Worm (Caenorhabditis elegans) whole organism, early embryonic: ENCODE results near the gene Y32F6A.4.

Source experiments
- B0310.2 ChIP-seq: sonication (generic microtip); optimal IDR thresholded peaks from 2 replicates; lab custom pipeline; 2016; ENCODE audit warnings: mild to moderate bottlenecking, missing genetic modification characterization, missing compliant biosample characterization
- F13C5.2 ChIP-seq: sonication (generic microtip); optimal IDR thresholded peaks from 2 replicates; lab custom pipeline; 2017; ENCODE audit warnings: mild to moderate bottlenecking, missing genetic modification characterization, inconsistent platforms, missing compliant biosample characterization
- aly-1 ChIP-seq: sonication (generic microtip); optimal IDR thresholded peaks from 2 replicates; lab custom pipeline; 2016; ENCODE audit warnings: missing genetic modification characterization, missing compliant biosample characterization
- ama-1 ChIP-seq: fragments of 150-350 bp; optimal IDR thresholded peaks from 2 replicates; lab custom pipeline; 2014
- ceh-13 ChIP-seq: fragments of 200-800 bp; sonication (Bioruptor generic); optimal IDR thresholded peaks from 2 replicates; lab custom pipeline; 2018; ENCODE audit warnings: mild to moderate bottlenecking, missing genetic modification characterization, missing compliant biosample characterization
- ceh-36 ChIP-seq: sonication (generic microtip); optimal IDR thresholded peaks from 2 replicates; lab custom pipeline; 2016; ENCODE audit warnings: missing genetic modification characterization, inconsistent platforms, missing compliant biosample characterization
- ets-7 ChIP-seq: sonication (generic microtip); optimal IDR thresholded peaks from 2 replicates; lab custom pipeline; 2016; ENCODE audit warnings: missing genotype, missing genetic modification characterization, missing compliant biosample characterization
- flt-1 ChIP-seq: fragments of 200-800 bp; sonication (Bioruptor generic); IDR thresholded peaks from 2 replicates; pipeline ENCODE4 v1.3.6; 2022; ENCODE audit warnings: missing genetic modification characterization, missing compliant biosample characterization
- hmbx-1 ChIP-seq: sonication (generic microtip); optimal IDR thresholded peaks from 2 replicates; lab custom pipeline; 2016; ENCODE audit warnings: mild to moderate bottlenecking, missing genetic modification characterization, missing compliant biosample characterization
- hmg-4 ChIP-seq: fragments of 200-800 bp; sonication (Bioruptor generic); optimal IDR thresholded peaks from 2 replicates; lab custom pipeline; 2018; ENCODE audit warnings: mild to moderate bottlenecking, missing genetic modification characterization, missing compliant biosample characterization
- hnd-1 ChIP-seq: sonication (generic microtip); optimal IDR thresholded peaks from 2 replicates; lab custom pipeline; 2016; ENCODE audit warnings: missing genetic modification characterization, missing compliant biosample characterization
- pes-1 ChIP-seq: fragments of 200-800 bp; sonication (Bioruptor generic); IDR thresholded peaks from 2 replicates; pipeline ENCODE4 v1.3.6; 2022; ENCODE audit warnings: missing genetic modification reagents, missing genetic modification characterization, missing compliant biosample characterization
- scrt-1 ChIP-seq: fragments of 200-800 bp; sonication (Bioruptor generic); IDR thresholded peaks from 2 replicates; pipeline ENCODE4 v1.3.6; 2022; ENCODE audit warnings: missing genetic modification characterization, missing compliant biosample characterization
- sea-1 ChIP-seq: fragments of 200-800 bp; sonication (Bioruptor generic); conservative IDR thresholded peaks from 2 replicates; pipeline ENCODE4 v1.3.6; 2022; ENCODE audit warnings: missing genetic modification characterization, missing compliant biosample characterization
- tbx-11 ChIP-seq: fragments of 200-800 bp; sonication (Bioruptor generic); IDR thresholded peaks from 2 replicates; pipeline ENCODE4 v1.3.6; 2022; ENCODE audit warnings: missing genetic modification characterization, missing compliant biosample characterization
- tbx-37 ChIP-seq: fragments of 200-800 bp; sonication (Bioruptor generic); conservative IDR thresholded peaks from 2 replicates; pipeline ENCODE4 v1.3.6; 2022; ENCODE audit warnings: missing genetic modification reagents, missing genetic modification characterization, missing compliant biosample characterization
- tra-4 ChIP-seq: sonication (generic microtip); optimal IDR thresholded peaks from 2 replicates; lab custom pipeline; 2017; ENCODE audit warnings: missing genetic modification characterization, missing compliant biosample characterization

Gene Y32F6A.4

DNA sequence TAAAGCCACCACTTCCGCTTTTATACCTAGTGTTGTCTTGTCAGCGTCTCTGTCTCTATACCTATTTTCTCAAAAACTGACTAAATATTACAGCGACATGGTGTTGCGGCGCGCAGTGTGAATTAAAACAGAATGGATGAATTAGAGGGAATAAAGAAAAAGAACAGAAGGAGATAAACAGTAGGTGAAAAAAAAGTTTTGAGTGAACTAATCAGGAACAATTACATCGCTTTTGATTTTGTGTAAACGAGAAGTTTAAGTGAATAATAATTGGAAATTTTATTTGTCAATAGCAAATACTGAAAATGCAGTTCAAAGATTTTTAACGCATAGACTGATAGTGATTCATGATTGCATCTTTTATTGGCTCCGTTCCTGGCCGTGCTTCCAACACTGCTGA, 8.8 kb downstream of the Y32F6A.4 start, which contains the start of gene col-12:
Gene col-12, minus strand, starts transcription at position 101 of the 400 bp plus-strand sequence.
- TF ChIP-seq hnd-1 (tag; lab: Kevin White, UChicago) (no peak), tbx-37 (no peak), pes-1 (GFP tag; lab: Robert Waterston, UW) (no peak), ama-1 (lab: Kevin White, UChicago) (no peak), sea-1 (no peak)

DNA sequence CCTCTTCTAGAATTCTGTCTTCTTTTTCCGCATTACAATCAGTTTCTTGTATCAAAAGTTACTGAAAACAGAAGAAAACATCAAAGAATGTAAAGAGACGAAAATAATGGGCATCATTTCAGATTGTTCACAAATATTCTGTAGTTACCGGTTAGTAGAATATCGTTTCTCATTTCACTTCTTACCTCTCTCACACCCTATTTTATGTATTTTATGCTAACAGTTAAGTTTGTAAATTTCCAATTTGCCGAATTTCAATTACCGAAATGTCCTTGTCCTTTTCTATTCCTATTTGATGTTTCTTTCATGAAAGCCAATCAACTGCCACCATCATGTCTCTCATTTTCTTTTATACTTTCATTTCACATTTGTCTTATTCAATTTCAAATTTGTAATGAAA, 10.4 kb downstream of the Y32F6A.4 start:
- TF ChIP-seq sea-1: no peak
- no peak for TF ChIP-seq ets-7
- no peak for TF ChIP-seq hnd-1 (tag; lab: Kevin White, UChicago)
- no peak for TF ChIP-seq ceh-36 (tag; lab: Kevin White, UChicago)
- no peak for TF ChIP-seq hmg-4
- no peak for TF ChIP-seq tra-4 (tag; lab: Kevin White, UChicago)
- no peak for TF ChIP-seq ceh-13 (GFP tag; lab: Kevin White, UChicago)
- TF ChIP-seq tbx-11 (GFP tag; lab: Robert Waterston, UW): no peak
- TF ChIP-seq B0310.2 (tag; lab: Kevin White, UChicago): no peak
- no peak for TF ChIP-seq tbx-37
- TF ChIP-seq flt-1 (GFP tag; lab: Robert Waterston, UW): no peak
- TF ChIP-seq aly-1 (tag; lab: Kevin White, UChicago): no peak
- TF ChIP-seq F13C5.2 (tag; lab: Kevin White, UChicago): no peak
- TF ChIP-seq ama-1 (lab: Kevin White, UChicago): no peak
- TF ChIP-seq hmbx-1: no peak
- no peak for TF ChIP-seq pes-1 (GFP tag; lab: Robert Waterston, UW)
- TF ChIP-seq scrt-1 (GFP tag; lab: Robert Waterston, UW): no peak

DNA sequence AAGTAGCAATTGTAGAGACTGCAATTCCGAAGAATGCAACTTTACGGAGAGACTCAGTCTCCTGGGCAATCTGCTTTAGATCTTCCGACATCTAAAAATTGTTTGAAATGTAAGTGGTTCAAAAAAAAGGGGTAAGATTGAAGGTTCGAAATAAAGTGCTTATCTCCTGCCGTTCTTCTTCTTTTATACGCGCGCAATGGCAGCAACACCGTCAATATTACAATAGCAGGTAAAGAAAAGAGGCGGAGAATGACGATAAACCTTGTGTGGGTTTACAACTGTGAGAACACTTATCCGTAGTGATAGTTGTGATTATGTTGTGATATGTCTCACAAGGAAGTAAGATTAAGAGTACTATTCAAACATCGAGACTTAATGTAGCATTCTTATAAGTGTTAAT, 12.1 kb downstream of the Y32F6A.4 start, which contains the start of gene col-13:
Gene col-13, minus strand, starts transcription at position 101 of the 400 bp plus-strand sequence.
- TF ChIP-seq hnd-1 (tag; lab: Kevin White, UChicago) (no peak), ets-7 (no peak), B0310.2 (tag; lab: Kevin White, UChicago) (no peak), flt-1 (GFP tag; lab: Robert Waterston, UW) (no peak), tbx-37 (no peak)

DNA sequence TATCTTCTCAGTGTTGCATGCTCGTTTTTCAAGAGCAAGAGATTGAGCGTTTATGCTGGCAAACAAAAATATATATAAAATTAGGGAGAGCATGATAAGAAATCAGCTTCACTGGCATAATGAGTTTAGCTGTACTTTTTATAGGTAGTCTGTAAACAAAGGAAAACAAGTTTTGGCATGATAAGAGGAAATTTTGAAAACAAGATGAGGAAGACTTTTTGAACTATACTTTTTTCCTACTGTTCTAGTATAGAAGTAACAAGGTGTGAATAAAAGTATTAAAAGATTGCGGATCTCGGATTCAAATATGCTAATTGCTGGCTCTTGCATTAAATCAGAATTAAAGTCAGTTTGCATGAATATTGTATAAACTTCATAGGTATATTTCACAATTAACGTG, 14.9 kb downstream of the Y32F6A.4 start, which contains the start of gene F15H10.5:
Gene F15H10.5, minus strand, starts transcription at position 101 of the 400 bp plus-strand sequence.
- TF ChIP-seq F13C5.2 (tag; lab: Kevin White, UChicago) (no peak), tbx-11 (GFP tag; lab: Robert Waterston, UW) (no peak), pes-1 (GFP tag; lab: Robert Waterston, UW) (no peak), hmg-4 (no peak), ets-7 (no peak), sea-1 (no peak), hnd-1 (tag; lab: Kevin White, UChicago) (no peak), ceh-13 (GFP tag; lab: Kevin White, UChicago) (no peak), flt-1 (GFP tag; lab: Robert Waterston, UW) (no peak), scrt-1 (GFP tag; lab: Robert Waterston, UW) (no peak), ceh-36 (tag; lab: Kevin White, UChicago) (no peak), tra-4 (tag; lab: Kevin White, UChicago) (no peak), aly-1 (tag; lab: Kevin White, UChicago) (no peak)

DNA sequence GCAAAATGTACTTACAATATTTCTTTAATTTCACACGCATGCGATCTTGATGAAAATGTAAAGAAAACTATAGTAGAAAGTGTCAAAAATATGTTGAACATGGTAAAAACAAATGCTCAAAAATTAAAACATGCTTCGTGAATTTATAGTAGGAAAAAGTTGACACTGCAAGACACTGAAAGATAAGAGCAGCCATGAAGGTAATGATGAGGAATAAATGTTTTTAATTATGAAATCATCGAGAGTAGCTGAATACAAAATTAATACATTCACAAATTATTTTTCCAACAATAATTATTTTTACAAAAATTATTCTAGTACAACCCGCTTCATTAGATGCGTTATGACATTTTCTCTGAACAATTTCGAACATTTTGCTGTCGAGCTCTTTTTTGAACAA, 16.9 kb downstream of the Y32F6A.4 start, which contains the start of gene F15H10.10:
Gene F15H10.10, minus strand, starts transcription at position 101 of the 400 bp plus-strand sequence.
- no peak for TF ChIP-seq F13C5.2 (tag; lab: Kevin White, UChicago)
- TF ChIP-seq tbx-37: no peak
- TF ChIP-seq tra-4 (tag; lab: Kevin White, UChicago): no peak
- TF ChIP-seq ceh-36 (tag; lab: Kevin White, UChicago): no peak
- no peak for TF ChIP-seq ceh-13 (GFP tag; lab: Kevin White, UChicago)
- TF ChIP-seq hmbx-1: no peak
- TF ChIP-seq B0310.2 (tag; lab: Kevin White, UChicago): no peak
- no peak for TF ChIP-seq flt-1 (GFP tag; lab: Robert Waterston, UW)

DNA sequence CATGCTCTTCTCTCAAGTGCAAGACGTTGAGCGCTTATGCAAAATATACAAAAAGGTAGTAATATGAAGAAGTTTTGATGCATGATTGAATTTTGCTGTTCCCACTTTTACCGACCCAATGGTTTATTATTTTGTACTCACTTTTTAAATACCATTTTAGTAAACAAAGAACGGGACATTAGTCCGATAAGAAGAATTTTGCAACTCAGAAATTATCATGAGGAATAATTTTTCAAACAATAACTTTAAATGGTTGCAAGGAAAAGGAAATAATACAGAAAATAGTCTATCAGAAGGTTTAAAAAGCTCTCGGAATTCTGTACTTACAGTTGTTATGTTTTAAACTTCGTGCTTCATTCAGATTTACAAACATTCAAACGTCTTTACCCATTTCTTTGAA, 19.3 kb downstream of the Y32F6A.4 start, which contains the start of gene F15H10.9:
Gene F15H10.9, minus strand, starts transcription at position 101 of the 400 bp plus-strand sequence.
- TF ChIP-seq ama-1 (lab: Kevin White, UChicago): no peak
- TF ChIP-seq tbx-11 (GFP tag; lab: Robert Waterston, UW): no peak
- no peak for TF ChIP-seq scrt-1 (GFP tag; lab: Robert Waterston, UW)
- no peak for TF ChIP-seq sea-1
- TF ChIP-seq ceh-36 (tag; lab: Kevin White, UChicago): no peak
- TF ChIP-seq aly-1 (tag; lab: Kevin White, UChicago): no peak

DNA sequence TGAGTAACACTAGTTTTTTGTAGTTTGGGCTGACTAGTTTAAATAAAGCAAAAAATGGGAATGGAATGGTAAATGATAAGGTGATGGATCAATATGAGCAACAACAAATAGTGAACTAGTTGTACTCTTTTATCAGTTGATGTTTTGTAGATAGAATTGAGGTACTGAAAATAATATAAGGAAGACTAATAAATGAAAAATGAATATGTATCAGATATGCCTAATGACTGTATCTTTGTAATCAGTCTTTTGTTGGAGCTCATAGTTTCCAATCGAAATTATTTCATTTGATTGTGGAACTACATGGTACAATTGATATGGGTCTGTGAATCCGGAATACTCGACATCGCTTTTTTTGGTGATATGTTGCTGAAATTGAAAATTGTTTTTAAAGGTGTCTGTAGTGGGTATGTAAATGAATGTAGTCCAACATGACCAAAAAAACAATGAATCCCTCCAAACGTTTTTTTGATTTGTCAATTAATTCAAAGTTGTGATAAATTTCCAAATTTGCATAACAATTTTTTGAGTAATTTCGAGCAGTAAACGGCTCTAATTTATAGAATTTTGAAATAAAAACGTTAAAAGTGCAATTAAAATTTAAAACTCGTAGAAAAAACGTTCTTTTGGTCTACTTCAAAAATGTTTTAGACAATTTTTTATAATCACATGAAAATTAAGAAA, 23.7 kb downstream of the Y32F6A.4 start, which contains the start of gene F15H10.12:
Gene F15H10.12, minus strand, starts transcription at position 51 of the 684 bp plus-strand sequence.
- no peak for TF ChIP-seq F13C5.2 (tag; lab: Kevin White, UChicago)
- TF ChIP-seq B0310.2 (tag; lab: Kevin White, UChicago): no peak
- no peak for TF ChIP-seq hnd-1 (tag; lab: Kevin White, UChicago)
- TF ChIP-seq tbx-37: no peak
- TF ChIP-seq flt-1 (GFP tag; lab: Robert Waterston, UW): no peak
- no peak for TF ChIP-seq ceh-13 (GFP tag; lab: Kevin White, UChicago)
- no peak for TF ChIP-seq tra-4 (tag; lab: Kevin White, UChicago)
- no peak for TF ChIP-seq sea-1
- no peak for TF ChIP-seq ets-7
- no peak for TF ChIP-seq pes-1 (GFP tag; lab: Robert Waterston, UW)

DNA sequence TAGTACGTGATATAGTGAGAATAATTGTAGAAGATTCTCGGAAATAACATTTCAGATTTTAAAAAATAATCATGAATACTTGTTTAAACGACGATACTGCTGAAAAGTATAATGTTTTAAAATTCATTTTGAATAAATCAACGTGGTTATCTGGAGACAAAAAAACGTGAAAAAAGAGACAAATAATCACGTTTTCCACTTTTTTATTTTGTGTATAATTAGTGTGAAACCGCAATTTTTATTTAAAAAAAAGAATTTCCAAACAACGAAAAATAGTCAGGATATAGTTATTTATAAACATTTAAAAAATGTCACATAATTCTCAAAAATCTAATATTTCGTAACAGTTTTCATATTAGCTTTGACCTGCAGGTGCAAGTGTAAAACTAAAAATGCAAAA, 27.6 kb downstream of the Y32F6A.4 start, which contains the start of gene F15H10.7:
Gene F15H10.7, minus strand, starts transcription at position 101 of the 400 bp plus-strand sequence.
- TF ChIP-seq aly-1 (tag; lab: Kevin White, UChicago) (no peak), flt-1 (GFP tag; lab: Robert Waterston, UW) (no peak), F13C5.2 (tag; lab: Kevin White, UChicago) (no peak), B0310.2 (tag; lab: Kevin White, UChicago) (no peak), ama-1 (lab: Kevin White, UChicago) (no peak), tbx-37 (no peak), scrt-1 (GFP tag; lab: Robert Waterston, UW) (no peak), ceh-36 (tag; lab: Kevin White, UChicago) (no peak), tbx-11 (GFP tag; lab: Robert Waterston, UW) (no peak)
